Worm (Caenorhabditis elegans) whole organism, L2 larva: ENCODE data around the gene nex-4.

Experiments used
- C34F6.9 ChIP-seq: fragments of 150-350 bp; optimal IDR thresholded peaks from 2 replicates; lab custom pipeline; 2014; ENCODE audit warnings: missing biosample characterization, missing genetic modification characterization
- ama-1 ChIP-seq: fragments of 150-350 bp; optimal IDR thresholded peaks from 2 replicates; lab custom pipeline; 2018; ENCODE audit warnings: inconsistent platforms
- elt-3 ChIP-seq: sonication (generic microtip); optimal IDR thresholded peaks from 2 replicates; lab custom pipeline; 2017; ENCODE audit warnings: missing biosample characterization, missing genetic modification characterization
- gmeb-1 ChIP-seq: fragments of 150-350 bp; optimal IDR thresholded peaks from 2 replicates; lab custom pipeline; 2014; ENCODE audit warnings: missing biosample characterization, missing genetic modification characterization
- lsy-2 ChIP-seq, 2 experiments: fragments of 150-350 bp in 1 of 2; sonication (generic microtip) in 1 of 2; optimal IDR thresholded peaks; 2 replicates each; lab custom pipeline; 2014 to 2017; ENCODE audit warnings: missing biosample characterization in 2 of 2, missing genetic modification characterization in 2 of 2
- nhr-23 ChIP-seq: fragments of 150-350 bp; optimal IDR thresholded peaks from 2 replicates; lab custom pipeline; 2014; ENCODE audit warnings: missing biosample characterization, missing genetic modification reagents, missing genetic modification characterization
- snpc-4 ChIP-seq: fragments of 150-350 bp; optimal IDR thresholded peaks from 2 replicates; lab custom pipeline; 2014; ENCODE audit warnings: missing biosample characterization, missing genetic modification characterization

DNA sequence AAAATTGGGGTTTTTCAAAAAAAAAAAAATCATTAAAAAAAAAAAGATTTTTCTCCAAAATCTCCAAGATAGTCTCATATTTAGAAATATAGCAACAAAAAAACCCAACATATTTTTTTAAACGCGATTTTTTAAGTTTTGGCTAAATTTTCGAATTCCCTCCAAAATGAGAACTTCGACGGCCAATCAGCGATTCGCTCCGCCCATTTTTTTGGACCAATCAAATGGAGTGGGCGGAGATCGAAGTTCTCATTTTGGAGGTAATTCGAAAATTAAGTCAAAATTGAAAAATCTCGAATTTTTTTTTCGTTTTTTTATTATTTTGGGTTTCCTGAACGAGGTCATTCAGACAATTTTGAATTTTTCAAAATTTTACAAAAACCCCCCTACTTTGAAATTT, 37.4 kb upstream of the nex-4 start:
- no peak for TF ChIP-seq gmeb-1 (tag; lab: Kevin White, UChicago)
- no peak for TF ChIP-seq snpc-4 (tag; lab: Kevin White, UChicago)
- no peak for TF ChIP-seq ama-1 (lab: Kevin White, UChicago)
- no peak for TF ChIP-seq elt-3 (tag; lab: Kevin White, UChicago)
- no peak for TF ChIP-seq nhr-23 (tag; lab: Kevin White, UChicago)
- TF ChIP-seq lsy-2 (tag; optimal IDR thresholded peaks at IDR 0.05; lab: Kevin White, UChicago) = no peak
- TF ChIP-seq C34F6.9 (tag; lab: Kevin White, UChicago) = no peak
